Fruit fly (Drosophila melanogaster): ENCODE results near the gene CG9588.

Gene CG9588

DNA sequence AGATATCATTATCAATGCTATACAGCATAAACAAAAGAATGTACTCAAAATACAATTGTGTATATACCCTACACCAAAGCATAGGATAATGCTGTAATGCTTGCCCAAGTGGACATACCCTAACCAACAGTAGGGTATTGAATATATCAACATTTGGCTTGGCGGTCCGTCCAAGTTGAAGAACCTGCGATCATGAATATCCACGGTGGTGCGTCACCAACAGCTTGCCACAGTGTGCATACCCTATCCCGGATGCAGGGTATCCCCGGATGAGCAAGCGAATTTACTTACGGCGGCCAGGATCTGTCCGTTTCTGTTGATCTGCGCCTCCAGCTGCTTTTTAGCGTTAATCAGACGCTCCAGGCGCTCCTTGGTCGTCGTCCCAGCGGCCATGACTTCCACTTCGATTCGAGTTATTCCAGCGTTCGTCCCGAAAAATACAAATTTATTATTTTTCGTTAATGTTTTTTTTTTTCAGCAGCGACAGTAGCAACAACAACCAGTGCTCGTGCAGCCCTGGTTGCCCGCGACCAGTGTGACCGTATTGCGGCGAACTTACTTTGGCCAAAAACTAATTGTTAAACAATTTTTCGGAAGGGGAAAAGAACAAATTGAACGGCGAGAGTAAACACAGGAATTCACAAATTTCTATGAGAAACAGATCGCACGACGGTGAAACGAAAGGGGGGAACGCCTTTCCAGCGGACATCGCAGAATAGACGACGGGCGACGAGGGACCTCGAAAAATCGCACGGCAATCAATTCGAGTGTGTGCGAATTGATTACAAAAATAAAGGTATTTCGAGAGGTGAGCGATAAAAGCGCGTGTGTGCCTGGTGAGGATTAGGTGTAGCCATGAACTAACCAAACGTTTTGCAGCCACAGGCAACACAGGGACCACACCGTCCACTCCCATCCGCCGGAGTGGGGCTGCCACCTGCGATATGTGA is at the start of gene CG9588, which contains the start of gene Lkb1 (continued):
- TF ChIP-seq unpg (GFP tag; optimal IDR thresholded peaks at IDR 0.05) = peak; percentile 23
- TF ChIP-seq CG12104 (GFP tag; optimal IDR thresholded peaks at IDR 0.05) = no peak
- TF ChIP-seq Hand (GFP tag; optimal IDR thresholded peaks at IDR 0.05) = no peak
- no peak for TF ChIP-seq nerfin-1 (tag; optimal IDR thresholded peaks at IDR 0.05)
- TF ChIP-seq scrt (GFP tag; optimal IDR thresholded peaks at IDR 0.05) = no peak
- TF ChIP-seq Gug (GFP tag; IDR thresholded peaks at IDR 0.05) = peak; percentile 84
- no peak for TF ChIP-seq pfk (GFP tag; optimal IDR thresholded peaks at IDR 0.05)
- no peak for TF ChIP-seq gsb-n (tag; optimal IDR thresholded peaks at IDR 0.05)
- TF ChIP-seq CG14014 (GFP tag; IDR thresholded peaks at IDR 0.05) = peak; percentile 72
- TF ChIP-seq CG32772 (GFP tag; IDR thresholded peaks at IDR 0.05) = peak; percentile 66
- no peak for TF ChIP-seq CG3995 (GFP tag; optimal IDR thresholded peaks at IDR 0.05)
- TF ChIP-seq sens-2 (GFP tag; IDR thresholded peaks at IDR 0.05) = no peak
- no peak for TF ChIP-seq NC2β (GFP tag; optimal IDR thresholded peaks at IDR 0.05)
- no peak for TF ChIP-seq Dfd (GFP tag; optimal IDR thresholded peaks at IDR 0.05)
- TF ChIP-seq ems (GFP tag; optimal IDR thresholded peaks at IDR 0.05) = peak; percentile 31
- peak; percentile 72 for TF ChIP-seq CG2120 (GFP tag; optimal IDR thresholded peaks at IDR 0.05)
- TF ChIP-seq bigmax (GFP tag; optimal IDR thresholded peaks at IDR 0.05) = no peak
- TF ChIP-seq pho (GFP tag; optimal IDR thresholded peaks at IDR 0.05) = peak; percentile 53
- no peak for TF ChIP-seq mld (GFP tag; IDR thresholded peaks at IDR 0.05; ENCODE audit: partially characterized antibody)
- TF ChIP-seq yki (optimal IDR thresholded peaks at IDR 0.05) = no peak
- TF ChIP-seq tll (GFP tag; optimal IDR thresholded peaks at IDR 0.05) = no peak
- TF ChIP-seq CG12659 (GFP tag; optimal IDR thresholded peaks at IDR 0.05) = peak; percentile 34
- peak; percentile 34 for TF ChIP-seq NK7.1 (GFP tag; optimal IDR thresholded peaks at IDR 0.05)
- no peak for TF ChIP-seq Asciz (GFP tag; optimal IDR thresholded peaks at IDR 0.05)
- no peak for TF ChIP-seq hkb (optimal IDR thresholded peaks at IDR 0.05)
- peak; percentile 78 for TF ChIP-seq hkb (GFP tag; IDR thresholded peaks at IDR 0.05)
- peak; percentile 61 for TF ChIP-seq CG8924 (tag; optimal IDR thresholded peaks at IDR 0.05)
- TF ChIP-seq wdn (GFP tag; IDR thresholded peaks at IDR 0.05) = peak; percentile 67
- peak; percentile 54; the same call in 1 of the 2 replicates for TF ChIP-seq seq (GFP tag; IDR thresholded peaks at IDR 0.05)
- peak; percentile 44 for TF ChIP-seq CG18476 (GFP tag; optimal IDR thresholded peaks at IDR 0.05)
- TF ChIP-seq wek (GFP tag; optimal IDR thresholded peaks at IDR 0.05) = no peak
- peak; percentile 30 for TF ChIP-seq dmrt11E (tag; optimal IDR thresholded peaks at IDR 0.05)
- TF ChIP-seq CG17385 (GFP tag; optimal IDR thresholded peaks at IDR 0.05) = no peak
- no peak for TF ChIP-seq fru (optimal IDR thresholded peaks at IDR 0.05)
- TF ChIP-seq tin (GFP tag; optimal IDR thresholded peaks at IDR 0.05) = peak; percentile 4
- peak; percentile 45 for TF ChIP-seq CG13624 (GFP tag; optimal IDR thresholded peaks at IDR 0.05)
- TF ChIP-seq oc (tag; optimal IDR thresholded peaks at IDR 0.05) = no peak
- TF ChIP-seq CG2875 (GFP tag; optimal IDR thresholded peaks at IDR 0.05) = peak; percentile 25
- no peak for TF ChIP-seq prd (optimal IDR thresholded peaks at IDR 0.05)
- peak; percentile 89 for TF ChIP-seq prd (GFP tag; IDR thresholded peaks at IDR 0.05)
- no peak for TF ChIP-seq CG31365 (tag; optimal IDR thresholded peaks at IDR 0.05)
- TF ChIP-seq lbe (GFP tag; optimal IDR thresholded peaks at IDR 0.05) = no peak
- peak; percentile 52 for TF ChIP-seq Myb (GFP tag; optimal IDR thresholded peaks at IDR 0.05)
- peak; percentile 65 for TF ChIP-seq zfh2 (GFP tag; optimal IDR thresholded peaks at IDR 0.05)
- TF ChIP-seq CG17359 (tag; optimal IDR thresholded peaks at IDR 0.05) = peak; percentile 59
- TF ChIP-seq nau (GFP tag; optimal IDR thresholded peaks at IDR 0.05) = no peak
- TF ChIP-seq inv (GFP tag; IDR thresholded peaks at IDR 0.05; ENCODE audit: partially characterized antibody) = no peak
- no peak for TF ChIP-seq CG13894 (tag; optimal IDR thresholded peaks at IDR 0.05)
- TF ChIP-seq NC2α (GFP tag; optimal IDR thresholded peaks at IDR 0.05) = no peak
- TF ChIP-seq Vsx1 (GFP tag; optimal IDR thresholded peaks at IDR 0.05) = no peak
